Fruit fly (Drosophila melanogaster): ENCODE results near the gene 2mit.

DNA sequence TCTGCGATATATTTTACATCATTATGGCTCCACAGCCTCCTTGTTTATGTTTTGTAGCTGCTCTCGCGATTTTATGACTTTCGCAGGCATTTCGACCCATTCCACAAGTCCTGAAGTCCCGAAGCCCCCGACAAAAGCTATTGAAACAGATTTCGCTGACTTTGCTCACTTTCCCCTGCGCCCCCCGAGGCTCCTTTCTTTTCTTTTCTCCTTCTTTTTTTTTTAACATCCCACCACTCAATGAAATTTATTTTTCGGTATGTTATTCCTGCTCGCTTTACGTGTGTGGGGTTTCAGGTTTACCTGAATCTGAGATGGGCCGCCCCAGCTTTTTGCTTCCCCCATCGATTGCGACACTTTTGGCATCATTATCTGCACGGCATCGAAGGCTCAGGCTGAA lies 73.1 kb downstream of the 2mit start:
- TF ChIP-seq CG11504 (tag; optimal IDR thresholded peaks at IDR 0.05) (no peak), CG6272 (GFP tag; IDR thresholded peaks at IDR 0.05) (no peak), Elba2 (GFP tag; optimal IDR thresholded peaks at IDR 0.05) (no peak), Sin3A (optimal IDR thresholded peaks at IDR 0.05) (no peak), Hsf (GFP tag; optimal IDR thresholded peaks at IDR 0.05) (no peak), CG10654 (GFP tag; optimal IDR thresholded peaks at IDR 0.05) (no peak), trem (tag; optimal IDR thresholded peaks at IDR 0.05) (no peak), CG13296 (GFP tag; optimal IDR thresholded peaks at IDR 0.05) (no peak), CG9727 (GFP tag; optimal IDR thresholded peaks at IDR 0.05) (no peak), CG16815 (GFP tag; optimal IDR thresholded peaks at IDR 0.05) (no peak), Gug (GFP tag; IDR thresholded peaks at IDR 0.05) (no peak), CG10462 (GFP tag; optimal IDR thresholded peaks at IDR 0.05) (no peak), CG2712 (tag; optimal IDR thresholded peaks at IDR 0.05) (no peak)

Measured in whole organism, embryonic.